Fruit fly (Drosophila melanogaster): ENCODE results near the gene CG13081.
A peak's percentile ranks its signal among the peaks of the same experiment; 100 is the strongest.

Gene CG13081

dm6 chr2L:19517154-19517814, 23.1 kb upstream of the CG13081 start, which contains the start of gene Hasp (continued):
- no peak for TF ChIP-seq CG11762 (GFP tag; optimal IDR thresholded peaks at IDR 0.05; ENCODE audit: insufficient read depth)
- peak; percentile 8 for TF ChIP-seq CG31627 (GFP tag; optimal IDR thresholded peaks at IDR 0.05)
- no peak for TF ChIP-seq CG11294 (GFP tag; IDR thresholded peaks at IDR 0.05)
- no peak for TF ChIP-seq CG6792 (GFP tag; optimal IDR thresholded peaks at IDR 0.05)
- peak; percentile 30 for TF ChIP-seq Sox102F (GFP tag; optimal IDR thresholded peaks at IDR 0.05)
- TF ChIP-seq CG4318 (GFP tag; optimal IDR thresholded peaks at IDR 0.05): no peak
- no peak for TF ChIP-seq CG3032 (tag; optimal IDR thresholded peaks at IDR 0.05)
- no peak for TF ChIP-seq Ets21C (GFP tag; optimal IDR thresholded peaks at IDR 0.05)
- TF ChIP-seq CG8119 (GFP tag; IDR thresholded peaks at IDR 0.05): no peak; the same call in 2 of the 3 replicates
- no peak for TF ChIP-seq vri (GFP tag; optimal IDR thresholded peaks at IDR 0.05)
- TF ChIP-seq Blimp-1 (GFP tag; optimal IDR thresholded peaks at IDR 0.05): no peak
- TF ChIP-seq Gug (GFP tag; IDR thresholded peaks at IDR 0.05): no peak
- TF ChIP-seq CG9139 (GFP tag; optimal IDR thresholded peaks at IDR 0.05): no peak
- TF ChIP-seq svp (GFP tag): peak; percentile 42
- TF ChIP-seq CG16779 (tag; optimal IDR thresholded peaks at IDR 0.05): no peak
- no peak for TF ChIP-seq net (GFP tag; optimal IDR thresholded peaks at IDR 0.05)
- no peak for TF ChIP-seq CG11902 (GFP tag; optimal IDR thresholded peaks at IDR 0.05)
- TF ChIP-seq CG6276 (GFP tag; optimal IDR thresholded peaks at IDR 0.05): no peak
- TF ChIP-seq Met (GFP tag; optimal IDR thresholded peaks at IDR 0.05): peak; percentile 19
- TF ChIP-seq fd85E (GFP tag; optimal IDR thresholded peaks at IDR 0.05): no peak

DNA sequence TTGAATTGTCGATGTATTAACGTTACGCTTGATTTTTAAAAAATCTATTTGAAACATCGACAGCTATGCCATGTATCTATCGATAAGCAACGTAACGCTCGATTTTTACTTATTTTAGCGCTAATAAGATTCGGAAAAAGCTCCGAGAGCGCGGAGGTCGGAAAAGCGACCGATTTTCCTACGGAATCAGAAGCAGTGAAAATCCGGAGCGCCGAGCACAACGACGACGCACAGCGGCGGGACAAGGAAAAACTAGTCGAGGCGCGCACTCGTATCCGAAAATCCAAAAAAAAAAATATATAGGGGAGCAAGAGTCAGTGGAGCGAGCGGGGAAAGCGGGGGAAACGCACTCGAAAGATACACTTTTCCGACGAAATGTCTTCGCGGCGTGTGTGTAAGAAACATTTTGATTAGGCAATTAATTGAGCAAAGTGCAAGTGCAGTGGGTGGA, 21.7 kb upstream of the CG13081 start, which contains the start of gene CG10132:
Gene CG10132 (plus strand): TSS at position 189 of the 451 bp plus-strand sequence.
- TF ChIP-seq CG11294 (GFP tag; IDR thresholded peaks at IDR 0.05) (no peak), CG8319 (GFP tag; optimal IDR thresholded peaks at IDR 0.05) (no peak), CG34406 (GFP tag; optimal IDR thresholded peaks at IDR 0.05) (no peak), cyc (GFP tag; optimal IDR thresholded peaks at IDR 0.05) (no peak), Smox (GFP tag; optimal IDR thresholded peaks at IDR 0.05) (no peak), CG6163 (GFP tag; IDR thresholded peaks at IDR 0.05) (no peak), Sox14 (GFP tag; optimal IDR thresholded peaks at IDR 0.05) (no peak), Lpt (GFP tag; optimal IDR thresholded peaks at IDR 0.05) (peak; percentile 7), CG32006 (GFP tag; optimal IDR thresholded peaks at IDR 0.05) (no peak)

DNA sequence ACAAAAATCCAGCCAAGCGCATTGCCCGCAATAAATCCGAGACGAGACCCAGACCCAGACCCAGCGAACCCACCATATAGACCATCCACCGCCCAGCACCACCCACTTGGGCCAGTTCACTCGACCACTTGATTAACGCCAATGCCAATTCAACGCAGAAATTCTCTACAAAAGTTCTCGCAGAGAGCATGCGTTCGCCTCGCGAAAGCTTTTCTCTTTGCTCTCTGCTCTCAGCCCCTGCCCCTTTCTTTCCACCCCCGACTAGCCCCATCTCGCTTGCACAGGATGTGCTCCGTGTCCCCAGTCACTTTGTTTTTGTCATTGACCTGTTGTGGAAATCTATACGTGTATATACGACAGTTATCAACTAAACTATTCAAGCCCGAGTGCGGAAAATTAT, 20.8 kb upstream of the CG13081 start:
- TF ChIP-seq dac (GFP tag; optimal IDR thresholded peaks at IDR 0.05): no peak
- TF ChIP-seq Met (GFP tag; optimal IDR thresholded peaks at IDR 0.05): no peak
- TF ChIP-seq CG16779 (tag; optimal IDR thresholded peaks at IDR 0.05): no peak
- no peak for TF ChIP-seq cyc (GFP tag; optimal IDR thresholded peaks at IDR 0.05)
- TF ChIP-seq eg (GFP tag; IDR thresholded peaks at IDR 0.05): 0 out of 3 replicates have a peak, but pooled peaks have one; percentile 15
- TF ChIP-seq CG6163 (GFP tag; IDR thresholded peaks at IDR 0.05): no peak

DNA sequence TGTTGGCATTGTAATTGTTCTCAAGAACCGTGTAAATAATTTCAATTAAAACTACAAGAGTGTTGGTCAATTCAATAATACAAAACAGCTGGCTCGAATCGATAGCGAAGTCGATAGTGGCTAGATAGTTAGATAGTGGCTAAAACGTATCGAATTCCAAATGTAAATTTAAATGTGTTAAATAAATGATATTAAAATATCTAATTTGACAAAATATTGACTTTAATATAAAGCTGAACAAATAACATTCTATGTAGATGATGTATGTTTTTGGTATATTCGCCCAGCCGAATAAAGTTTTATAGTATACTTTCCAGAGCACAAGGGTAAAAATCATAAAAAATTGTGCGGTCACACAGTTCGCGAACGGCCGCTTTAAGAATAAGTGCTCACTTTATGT, 14.1 kb upstream of the CG13081 start, which contains the start of the genes Dpm1 and CG10137:
Gene Dpm1 (minus strand): TSS at position 53 of the 400 bp plus-strand sequence.
Gene CG10137 (plus strand): TSS at position 371 of the 400 bp plus-strand sequence.
- no peak for TF ChIP-seq CG3032 (tag; optimal IDR thresholded peaks at IDR 0.05)
- no peak for TF ChIP-seq CG6808 (GFP tag; optimal IDR thresholded peaks at IDR 0.05)
- no peak for TF ChIP-seq cyc (GFP tag; optimal IDR thresholded peaks at IDR 0.05)
- peak; percentile 15 for TF ChIP-seq esn (GFP tag; optimal IDR thresholded peaks at IDR 0.05)
- TF ChIP-seq CG3919 (GFP tag; optimal IDR thresholded peaks at IDR 0.05): no peak
- no peak for TF ChIP-seq Sox14 (GFP tag; optimal IDR thresholded peaks at IDR 0.05)
- no peak for TF ChIP-seq achi (GFP tag; optimal IDR thresholded peaks at IDR 0.05)
- no peak for TF ChIP-seq Lpt (GFP tag; optimal IDR thresholded peaks at IDR 0.05)
- no peak for TF ChIP-seq CG8119 (GFP tag; IDR thresholded peaks at IDR 0.05)
- TF ChIP-seq CG10631 (GFP tag; optimal IDR thresholded peaks at IDR 0.05): no peak
- TF ChIP-seq Eip78C (GFP tag): peak; percentile 40
- no peak for TF ChIP-seq Hr38 (GFP tag; optimal IDR thresholded peaks at IDR 0.05)
- no peak for TF ChIP-seq CG11294 (GFP tag; IDR thresholded peaks at IDR 0.05)
- TF ChIP-seq Met (GFP tag; optimal IDR thresholded peaks at IDR 0.05): no peak
